Worm (Caenorhabditis elegans) whole organism, L3 larva: Measurements from ENCODE around the gene ver-3.
A peak's percentile ranks its signal among the peaks of the same experiment; 100 is the strongest.

Source experiments
- ZK546.5 ChIP-seq: sonication (generic microtip); optimal IDR thresholded peaks from 2 replicates; lab custom pipeline; 2017; ENCODE audit warnings: missing biosample characterization, missing genetic modification characterization
- aly-2 ChIP-seq: fragments of 150-350 bp; optimal IDR thresholded peaks from 2 replicates; lab custom pipeline; 2014; ENCODE audit warnings: missing biosample characterization, missing genetic modification characterization
- ama-1 ChIP-seq: fragments of 150-350 bp; optimal IDR thresholded peaks from 2 replicates; lab custom pipeline; 2018
- ceh-16 ChIP-seq: sonication (generic microtip); optimal IDR thresholded peaks from 2 replicates; lab custom pipeline; 2017; ENCODE audit warnings: missing biosample characterization, missing genetic modification characterization
- ceh-28 ChIP-seq: fragments of 150-350 bp; optimal IDR thresholded peaks from 2 replicates; lab custom pipeline; 2014; ENCODE audit warnings: missing biosample characterization, missing genetic modification reagents, missing genetic modification characterization
- ceh-82 ChIP-seq: fragments of 150-350 bp; optimal IDR thresholded peaks from 2 replicates; lab custom pipeline; 2014; ENCODE audit warnings: missing biosample characterization, missing genetic modification characterization
- daf-12 ChIP-seq: fragments of 150-350 bp; optimal IDR thresholded peaks from 2 replicates; lab custom pipeline; 2014; ENCODE audit warnings: missing biosample characterization, missing genetic modification reagents, missing genetic modification characterization
- egl-27 ChIP-seq: sonication (generic microtip); optimal IDR thresholded peaks from 4 replicates; lab custom pipeline; 2017; ENCODE audit warnings: missing biosample characterization, missing genetic modification reagents, missing genetic modification characterization
- egl-5 ChIP-seq: fragments of 150-350 bp; optimal IDR thresholded peaks from 2 replicates; lab custom pipeline; 2017; ENCODE audit warnings: missing biosample characterization, missing genetic modification reagents, missing genetic modification characterization, inconsistent platforms
- elt-1 ChIP-seq: fragments of 150-350 bp; optimal IDR thresholded peaks from 2 replicates; lab custom pipeline; 2014; ENCODE audit warnings: missing biosample characterization, missing genetic modification characterization
- elt-2 ChIP-seq: sonication (generic microtip); optimal IDR thresholded peaks from 2 replicates; lab custom pipeline; 2016; ENCODE audit warnings: missing genetic modification reagents, mild to moderate bottlenecking, missing genetic modification characterization, missing compliant biosample characterization
- elt-3 ChIP-seq, 3 experiments: fragments of 150-350 bp in 1 of 3; sonication (generic microtip) in 2 of 3; optimal IDR thresholded peaks; 2 replicates in 2 of 3; 4 replicates in 1 of 3; lab custom pipeline; 2014 to 2017; ENCODE audit warnings: missing biosample characterization in 3 of 3, missing genetic modification characterization in 3 of 3
- fos-1 ChIP-seq: fragments of 150-350 bp; optimal IDR thresholded peaks from 2 replicates; lab custom pipeline; 2014; ENCODE audit warnings: missing biosample characterization, missing genetic modification characterization
- hmg-11 ChIP-seq: sonication (generic microtip); optimal IDR thresholded peaks from 2 replicates; lab custom pipeline; 2016; ENCODE audit warnings: missing genetic modification characterization, missing compliant biosample characterization
- jun-1 ChIP-seq: fragments of 150-350 bp; optimal IDR thresholded peaks from 2 replicates; lab custom pipeline; 2014; ENCODE audit warnings: missing biosample characterization, missing genetic modification reagents, missing genetic modification characterization
- lin-15B ChIP-seq: fragments of 150-350 bp; optimal IDR thresholded peaks from 2 replicates; lab custom pipeline; 2014; ENCODE audit warnings: missing biosample characterization, missing genetic modification characterization
- lsy-12 ChIP-seq: sonication (generic microtip); optimal IDR thresholded peaks from 2 replicates; lab custom pipeline; 2016; ENCODE audit warnings: mild to moderate bottlenecking, missing genetic modification characterization, missing compliant biosample characterization
- mdl-1 ChIP-seq: fragments of 150-350 bp; optimal IDR thresholded peaks from 2 replicates; lab custom pipeline; 2014; ENCODE audit warnings: missing biosample characterization, missing genetic modification characterization
- nfya-1 ChIP-seq: sonication (generic microtip); optimal IDR thresholded peaks from 2 replicates; lab custom pipeline; 2017; ENCODE audit warnings: missing genetic modification characterization, mild to moderate bottlenecking, missing compliant biosample characterization, antibody characterized with exemption, moderate library complexity; ENCODE audit not compliant: insufficient read depth
- nhr-11 ChIP-seq: fragments of 150-350 bp; optimal IDR thresholded peaks from 2 replicates; lab custom pipeline; 2014; ENCODE audit warnings: missing biosample characterization, missing genetic modification characterization
- nhr-237 ChIP-seq: fragments of 150-350 bp; optimal IDR thresholded peaks from 2 replicates; lab custom pipeline; 2014; ENCODE audit warnings: missing biosample characterization, missing genetic modification characterization
- nhr-25 ChIP-seq: sonication (generic microtip); optimal IDR thresholded peaks from 2 replicates; lab custom pipeline; 2017; ENCODE audit warnings: missing biosample characterization, missing genetic modification characterization
- nhr-67 ChIP-seq: fragments of 150-350 bp; optimal IDR thresholded peaks from 2 replicates; lab custom pipeline; 2014; ENCODE audit warnings: missing biosample characterization, missing genetic modification characterization
- pha-4 ChIP-seq: fragments of 150-350 bp; optimal IDR thresholded peaks from 2 replicates; lab custom pipeline; 2014; ENCODE audit warnings: missing biosample characterization, missing genetic modification reagents, missing genetic modification characterization
- pqm-1 ChIP-seq: fragments of 150-350 bp; optimal IDR thresholded peaks from 2 replicates; lab custom pipeline; 2017; ENCODE audit warnings: missing biosample characterization, missing genetic modification characterization, inconsistent platforms
- sea-2 ChIP-seq: fragments of 150-350 bp; sonication (generic microtip); optimal IDR thresholded peaks from 4 replicates; lab custom pipeline; 2014; ENCODE audit warnings: missing biosample characterization, missing genetic modification reagents, missing genetic modification characterization
- skn-1 ChIP-seq: fragments of 150-350 bp; optimal IDR thresholded peaks from 2 replicates; lab custom pipeline; 2014; ENCODE audit warnings: missing biosample characterization, missing genetic modification characterization
- snpc-4 ChIP-seq: fragments of 150-350 bp; optimal IDR thresholded peaks from 2 replicates; lab custom pipeline; 2014; ENCODE audit warnings: missing biosample characterization, missing genetic modification characterization
- unc-39 ChIP-seq: sonication (generic microtip); optimal IDR thresholded peaks from 4 replicates; lab custom pipeline; 2017; ENCODE audit warnings: missing biosample characterization, missing genetic modification characterization
- unc-62 ChIP-seq: fragments of 150-350 bp; sonication (generic microtip); optimal IDR thresholded peaks from 4 replicates; lab custom pipeline; 2014; ENCODE audit warnings: missing biosample characterization, missing genetic modification reagents, missing genetic modification characterization
- ztf-11 ChIP-seq: fragments of 150-350 bp; optimal IDR thresholded peaks from 2 replicates; lab custom pipeline; 2014; ENCODE audit warnings: missing biosample characterization, missing genetic modification characterization

Gene ver-3

DNA sequence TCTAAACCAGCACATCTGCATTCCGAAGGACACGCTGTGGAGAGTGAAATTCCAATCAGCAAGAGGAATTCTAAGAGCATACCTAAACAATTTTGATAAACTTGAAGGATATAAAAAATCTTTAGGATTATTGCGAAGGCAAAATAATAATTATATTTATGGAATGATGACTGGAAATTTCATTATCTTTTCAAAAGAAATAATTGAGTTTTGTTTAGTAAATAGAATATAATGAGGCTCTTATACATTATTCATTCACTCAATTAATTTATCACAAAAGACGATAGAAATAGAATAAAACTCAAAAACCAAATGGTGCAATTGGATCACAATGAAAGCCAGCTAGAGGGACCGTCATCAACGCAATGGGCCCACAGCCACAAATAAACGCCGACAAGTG is 13.1 kb upstream of the ver-3 start, which contains the start of gene pxn-2:
Gene pxn-2 (minus strand): TSS at position 101 of the 400 bp plus-strand sequence.
- no peak for TF ChIP-seq ceh-16 (tag; lab: Kevin White, UChicago)
- no peak for TF ChIP-seq unc-39
- no peak for TF ChIP-seq ceh-28 (tag; lab: Kevin White, UChicago)
- TF ChIP-seq mdl-1 (tag; lab: Kevin White, UChicago), result no peak
- no peak for TF ChIP-seq hmg-11
- no peak for TF ChIP-seq egl-5 (tag; lab: Kevin White, UChicago)
- no peak for TF ChIP-seq lsy-12 (tag; lab: Kevin White, UChicago)
- no peak for TF ChIP-seq aly-2 (tag; lab: Kevin White, UChicago)
- no peak for TF ChIP-seq fos-1

ce11 chrX:10981374-10981773 is 10.9 kb upstream of the ver-3 start:
- TF ChIP-seq nhr-25 (tag; lab: Kevin White, UChicago), result no peak

DNA sequence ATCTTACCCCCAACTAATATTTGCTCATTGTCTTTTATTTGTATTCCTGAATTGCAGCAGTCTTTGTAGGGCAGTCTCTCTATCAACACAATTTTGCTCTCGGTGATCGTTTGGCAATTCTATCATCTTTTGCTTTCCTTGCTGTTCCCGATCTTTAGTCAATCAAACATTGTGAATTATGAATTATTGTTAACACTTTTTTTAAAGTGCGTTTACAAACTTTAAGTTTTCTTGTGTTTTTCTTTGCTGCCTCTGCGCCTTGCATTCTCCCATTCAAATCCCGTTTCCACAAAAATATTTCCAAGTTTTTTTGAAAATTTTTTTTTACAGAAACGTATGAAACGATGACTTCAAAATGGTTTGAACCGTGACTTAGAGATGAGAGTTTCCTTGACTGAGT is 10.2 kb upstream of the ver-3 start, which contains the start of gene ver-4:
Gene ver-4 (plus strand): TSS at position 301 of the 400 bp plus-strand sequence.
- no peak for TF ChIP-seq mdl-1 (tag; lab: Kevin White, UChicago)
- no peak for TF ChIP-seq ZK546.5 (tag; lab: Kevin White, UChicago)

DNA sequence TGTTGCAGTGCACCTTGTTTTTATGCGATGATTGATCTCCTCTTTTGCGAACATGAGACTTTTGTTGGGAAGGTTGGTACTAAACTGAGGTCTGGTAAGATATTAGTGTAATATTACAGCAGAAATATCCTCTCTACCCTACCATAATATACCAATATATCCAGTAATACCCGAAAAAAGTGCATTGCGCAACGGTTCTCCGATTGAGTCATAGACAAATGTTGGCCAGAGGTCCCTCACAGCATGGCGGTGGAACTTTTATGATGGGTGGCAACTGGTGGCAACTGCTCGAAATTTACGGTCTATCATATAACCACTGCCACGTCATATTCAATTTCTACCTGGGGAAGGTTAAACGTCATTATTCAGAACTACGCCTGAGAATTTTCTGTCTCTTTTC is 3.0 kb upstream of the ver-3 start:
- no peak for TF ChIP-seq snpc-4 (tag; lab: Kevin White, UChicago)
- TF ChIP-seq sea-2 (GFP tag; lab: Kevin White, UChicago), result no peak
- no peak for TF ChIP-seq lin-15B
- TF ChIP-seq ceh-82 (tag; lab: Kevin White, UChicago), result no peak
- no peak for TF ChIP-seq skn-1 (tag; lab: Kevin White, UChicago)
- no peak for TF ChIP-seq mdl-1 (tag; lab: Kevin White, UChicago)
- no peak for TF ChIP-seq lsy-12 (tag; lab: Kevin White, UChicago)
- TF ChIP-seq nhr-11 (tag; lab: Kevin White, UChicago), result no peak
- TF ChIP-seq jun-1, result no peak
- no peak for TF ChIP-seq ama-1 (lab: Kevin White, UChicago)
- TF ChIP-seq egl-27, result no peak

DNA sequence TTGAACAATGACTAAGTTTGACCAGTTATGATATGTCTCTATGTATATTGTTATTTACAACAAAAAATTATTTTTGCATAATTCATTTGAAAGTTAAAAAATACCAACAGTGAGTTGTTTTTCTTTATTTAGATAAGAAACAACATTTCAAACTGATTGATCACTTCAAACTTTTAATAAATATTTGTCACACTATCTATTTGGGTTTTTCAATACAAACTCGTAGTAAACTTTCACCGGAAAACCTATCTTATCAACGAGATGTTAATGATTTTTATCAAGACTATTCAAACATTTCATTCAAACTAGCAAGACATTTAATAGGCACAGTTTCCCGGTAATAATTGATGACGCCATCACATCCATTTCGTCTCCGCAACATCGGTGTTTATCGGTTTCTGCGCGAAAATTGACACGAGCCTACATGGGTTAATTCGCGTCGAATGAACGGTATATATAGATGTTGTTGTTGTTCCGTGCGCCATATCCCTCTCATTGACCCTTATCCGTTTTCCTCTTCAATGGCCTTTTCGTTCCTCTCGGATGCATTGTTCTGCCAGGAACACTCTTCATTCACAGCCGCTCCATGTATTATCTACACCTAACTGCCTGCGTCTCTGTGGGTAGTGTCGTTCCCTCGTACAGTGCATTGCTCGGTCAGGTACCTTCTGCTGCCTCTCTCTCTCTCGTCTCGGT is 2.0 kb upstream of the ver-3 start:
- TF ChIP-seq ztf-11 (tag; lab: Kevin White, UChicago) (no peak), elt-2 (peak; percentile 57), pha-4 (tag; lab: Kevin White, UChicago) (peak; percentile 31), mdl-1 (tag; lab: Kevin White, UChicago) (no peak)

ce11 chrX:10990855-10991176 is 1.5 kb upstream of the ver-3 start:
- TF ChIP-seq daf-12, result no peak
- no peak for TF ChIP-seq fos-1
- TF ChIP-seq pqm-1 (tag; lab: Kevin White, UChicago), result no peak
- TF ChIP-seq unc-62, result no peak
- no peak for TF ChIP-seq sea-2 (GFP tag; lab: Kevin White, UChicago)
- no peak for TF ChIP-seq elt-1
- no peak for TF ChIP-seq nhr-237
- TF ChIP-seq pha-4 (tag; lab: Kevin White, UChicago), result no peak

DNA sequence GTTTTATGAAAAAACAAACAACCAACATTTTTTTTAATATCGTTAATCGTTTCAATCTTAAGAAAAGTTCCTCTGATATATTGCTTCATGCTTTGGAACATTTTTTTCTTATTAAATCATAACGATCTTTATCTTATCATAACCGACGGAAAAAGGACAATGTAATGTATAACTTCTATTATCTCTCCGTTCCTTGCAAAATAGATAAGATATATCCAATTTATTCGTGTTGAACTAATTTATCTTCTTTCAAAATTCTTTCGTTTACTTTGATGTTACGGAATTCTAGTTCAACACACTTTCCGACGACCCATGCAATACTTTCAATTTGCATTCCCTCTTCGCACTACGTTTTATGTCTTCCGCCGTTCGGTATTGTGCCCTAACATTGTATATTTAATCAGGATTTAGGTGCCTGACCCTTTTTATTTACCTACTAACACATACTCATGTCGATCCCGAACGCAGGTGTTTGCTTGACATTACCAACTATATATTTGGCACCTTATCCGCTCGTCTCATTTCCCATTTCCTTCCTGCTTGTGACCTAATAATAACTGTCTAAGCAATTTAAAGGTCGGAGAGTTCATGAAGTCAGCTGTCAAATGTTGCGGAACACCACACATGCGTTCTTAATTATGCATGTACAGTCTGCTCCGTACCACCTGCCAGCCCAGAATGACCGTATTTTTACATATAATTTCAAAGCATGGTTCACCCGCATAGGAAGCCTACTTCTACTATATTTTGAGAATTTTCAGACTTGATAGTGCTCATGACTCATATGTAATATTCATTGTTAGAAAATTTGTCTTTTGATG is 715 bp upstream of the ver-3 start:
- TF ChIP-seq nhr-67 (tag; lab: Kevin White, UChicago) (no peak), pha-4 (tag; lab: Kevin White, UChicago) (peak; percentile 5), elt-3 (tag; optimal IDR thresholded peaks at IDR 0.05; lab: Kevin White, UChicago) (peak in 1 of 3 experiments; percentile 85), nhr-25 (tag; lab: Kevin White, UChicago) (no peak), unc-39 (no peak), nfya-1 (tag; lab: Kevin White, UChicago) (no peak)
